Worm (Caenorhabditis elegans): ENCODE results near the gene F58E2.4.

- TF ChIP-seq peb-1 (tag; optimal IDR thresholded peaks at IDR 0.05), result no peak
- TF ChIP-seq zag-1 (tag; optimal IDR thresholded peaks at IDR 0.05), result no peak
- no peak for TF ChIP-seq R02D3.7 (tag; optimal IDR thresholded peaks at IDR 0.05)
Observed at ce11 chrIV:3467128-3467527, 3.9 kb downstream of the F58E2.4 start, which contains the start of gene F58E2.3.
